Worm (Caenorhabditis elegans): ENCODE data around the gene T02G5.15.
"Not testable (repeated sequence)": the region's sequence is repeated elsewhere in the genome, so short reads cannot be mapped to it uniquely, and the experiment has no call there.

Gene T02G5.15

ce11 chrII:7084021-7084420, at the start of gene T02G5.15, which contains the start of gene T02G5.14:
T02G5.15 (plus strand) TSS chrII:7084321.
T02G5.14 (plus strand) TSS chrII:7084321.
- not testable (repeated sequence) for TF ChIP-seq unc-62 (GFP tag; optimal IDR thresholded peaks at IDR 0.05)

ce11 chrII:7037659-7038342, 46.3 kb upstream of the T02G5.15 start, which contains the start of gene cin-4:
cin-4 (plus strand) TSS chrII:7038292.
- no peak for TF ChIP-seq unc-62 (GFP tag; optimal IDR thresholded peaks at IDR 0.05)

ce11 chrII:7049470-7049869, 34.7 kb upstream of the T02G5.15 start:
- no peak for TF ChIP-seq unc-62 (GFP tag; optimal IDR thresholded peaks at IDR 0.05)

- TF ChIP-seq unc-62 (GFP tag; optimal IDR thresholded peaks at IDR 0.05), result no peak
Measured at ce11 chrII:7050021-7050722, 33.9 kb upstream of the T02G5.15 start, which contains the start of the genes tcer-1 and ZK1127.5. tcer-1 (minus strand) TSS chrII:7050071. ZK1127.5 (plus strand) TSS chrII:7050672.

- no peak for TF ChIP-seq unc-62 (GFP tag; optimal IDR thresholded peaks at IDR 0.05)
Measured at ce11 chrII:7051778-7052177, 32.3 kb upstream of the T02G5.15 start, which contains the start of gene ZK1127.12. ZK1127.12 (plus strand) TSS chrII:7052078.

- no peak for TF ChIP-seq unc-62 (GFP tag; optimal IDR thresholded peaks at IDR 0.05)
Measured at ce11 chrII:7053001-7053400, 31.1 kb upstream of the T02G5.15 start, which contains the start of gene ZK1127.13. ZK1127.13 (plus strand) TSS chrII:7053301.

ce11 chrII:7053649-7054048, 30.5 kb upstream of the T02G5.15 start, which contains the start of gene ZK1127.4:
ZK1127.4 (plus strand) TSS chrII:7053949.
- no peak for TF ChIP-seq unc-62 (GFP tag; optimal IDR thresholded peaks at IDR 0.05)

ce11 chrII:7054987-7055386, 29.1 kb upstream of the T02G5.15 start, which contains the start of gene ZK1127.3:
ZK1127.3 (plus strand) TSS chrII:7055287.
- no peak for TF ChIP-seq unc-62 (GFP tag; optimal IDR thresholded peaks at IDR 0.05)

- no peak for TF ChIP-seq unc-62 (GFP tag; optimal IDR thresholded peaks at IDR 0.05)
Measured at ce11 chrII:7056328-7056727, 27.8 kb upstream of the T02G5.15 start.

- no peak for TF ChIP-seq unc-62 (GFP tag; optimal IDR thresholded peaks at IDR 0.05)
Measured at ce11 chrII:7057860-7058259, 26.3 kb upstream of the T02G5.15 start, which contains the start of gene cth-2. cth-2 (minus strand) TSS chrII:7057960.

- TF ChIP-seq unc-62 (GFP tag; optimal IDR thresholded peaks at IDR 0.05), result no peak
Measured at ce11 chrII:7059274-7059757, 24.8 kb upstream of the T02G5.15 start.

ce11 chrII:7060202-7060601, 23.9 kb upstream of the T02G5.15 start:
- no peak for TF ChIP-seq unc-62 (GFP tag; optimal IDR thresholded peaks at IDR 0.05)

ce11 chrII:7060791-7061190, 23.3 kb upstream of the T02G5.15 start:
- TF ChIP-seq unc-62 (GFP tag; optimal IDR thresholded peaks at IDR 0.05), result no peak

ce11 chrII:7061730-7062129, 22.4 kb upstream of the T02G5.15 start, which contains the start of gene acs-6:
acs-6 (plus strand) TSS chrII:7062030.
- no peak for TF ChIP-seq unc-62 (GFP tag; optimal IDR thresholded peaks at IDR 0.05)

- TF ChIP-seq unc-62 (GFP tag; optimal IDR thresholded peaks at IDR 0.05), result no peak
Measured at ce11 chrII:7065391-7065790, 18.7 kb upstream of the T02G5.15 start, which contains the start of gene nos-2. nos-2 (plus strand) TSS chrII:7065618.

- no peak for TF ChIP-seq unc-62 (GFP tag; optimal IDR thresholded peaks at IDR 0.05)
Measured at ce11 chrII:7069866-7070265, 14.3 kb upstream of the T02G5.15 start, which contains the start of gene him-14. him-14 (minus strand) TSS chrII:7069966.

Measured in whole organism, dauer.